Fruit fly (Drosophila melanogaster) whole organism, embryonic: ENCODE results near the gene AP-1mu.

Experiments
- Asciz ChIP-seq: fragments of 200-800 bp; sonication (Bioruptor generic); optimal IDR thresholded peaks from 2 replicates; lab custom pipeline; 2017; ENCODE audit warnings: missing biosample characterization, mild to moderate bottlenecking, missing genetic modification characterization, missing genetic modification reagents
- Atf3 ChIP-seq: fragments of 200-800 bp; sonication (Bioruptor generic); optimal IDR thresholded peaks from 3 replicates; lab custom pipeline; 2016; ENCODE audit warnings: missing biosample characterization, missing genetic modification characterization
- CG10209 ChIP-seq: fragments of 200-800 bp; sonication (Bioruptor generic); optimal IDR thresholded peaks from 3 replicates; lab custom pipeline; 2017; ENCODE audit warnings: missing biosample characterization, mild to moderate bottlenecking, missing genetic modification characterization, missing genetic modification reagents
- CG10431 ChIP-seq: fragments of 200-800 bp; sonication (Bioruptor generic); optimal IDR thresholded peaks from 3 replicates; lab custom pipeline; 2018; ENCODE audit warnings: missing biosample characterization, mild to moderate bottlenecking, missing genetic modification characterization
- CG10654 ChIP-seq: fragments of 200-800 bp; sonication (Bioruptor generic); optimal IDR thresholded peaks from 2 replicates; lab custom pipeline; 2016; ENCODE audit warnings: missing biosample characterization, missing genetic modification characterization
- CG11093 ChIP-seq: fragments of 200-800 bp; sonication (Bioruptor generic); IDR thresholded peaks from 3 replicates; pipeline ENCODE4 v1.3.6; 2022; ENCODE audit warnings: missing biosample characterization, missing genetic modification characterization
- CG1529 ChIP-seq: fragments of 200-800 bp; sonication (Bioruptor generic); optimal IDR thresholded peaks from 3 replicates; lab custom pipeline; 2018; ENCODE audit warnings: missing biosample characterization, missing genetic modification characterization
- CG15601 ChIP-seq: fragments of 200-800 bp; sonication (Bioruptor generic); optimal IDR thresholded peaks from 3 replicates; lab custom pipeline; 2019; ENCODE audit warnings: missing biosample characterization, mild to moderate bottlenecking, missing genetic modification characterization, moderate library complexity
- CG1602 ChIP-seq: fragments of 200-800 bp; sonication (Bioruptor generic); optimal IDR thresholded peaks from 3 replicates; lab custom pipeline; 2016; ENCODE audit warnings: missing biosample characterization, missing genetic modification characterization
- CG17328 ChIP-seq: fragments of 200-800 bp; sonication (Bioruptor generic); IDR thresholded peaks from 2 replicates; pipeline ENCODE4 v1.3.6; 2022; ENCODE audit warnings: missing biosample characterization, missing genetic modification characterization
- CG2129 ChIP-seq: fragments of 200-800 bp; sonication (Bioruptor generic); IDR thresholded peaks from 2 replicates; pipeline ENCODE4 v1.3.6; 2022; ENCODE audit warnings: missing biosample characterization, missing genetic modification characterization; ENCODE audit not compliant: partially characterized antibody
- CG31388 ChIP-seq: fragments of 200-800 bp; sonication (Bioruptor generic); optimal IDR thresholded peaks from 2 replicates; lab custom pipeline; 2016; ENCODE audit warnings: missing biosample characterization, missing genetic modification characterization
- CG31441 ChIP-seq: fragments of 200-800 bp; sonication (Bioruptor generic); IDR thresholded peaks from 2 replicates; pipeline ENCODE4 v1.3.6; 2022; ENCODE audit warnings: missing biosample characterization, missing genetic modification characterization
- CG32767 ChIP-seq: fragments of 200-800 bp; sonication (Bioruptor generic); IDR thresholded peaks from 2 replicates; pipeline ENCODE4 v1.3.6; 2022; ENCODE audit warnings: missing biosample characterization, missing genetic modification characterization
- CG32772 ChIP-seq: fragments of 200-800 bp; sonication (Bioruptor generic); IDR thresholded peaks from 2 replicates; pipeline ENCODE4 v1.3.6; 2022; ENCODE audit warnings: missing biosample characterization, missing genetic modification characterization
- CG33213 ChIP-seq: fragments of 200-800 bp; sonication (Bioruptor generic); optimal IDR thresholded peaks from 3 replicates; lab custom pipeline; 2016; ENCODE audit warnings: missing biosample characterization, missing genetic modification characterization
- CG4617 ChIP-seq: fragments of 200-800 bp; sonication (Bioruptor generic); optimal IDR thresholded peaks from 3 replicates; lab custom pipeline; 2016; ENCODE audit warnings: missing biosample characterization, missing genetic modification characterization, borderline replicate concordance
- CG6689 ChIP-seq: fragments of 200-800 bp; sonication (Bioruptor generic); IDR thresholded peaks from 2 replicates; pipeline ENCODE4 v1.3.6; 2022; ENCODE audit warnings: missing biosample characterization, missing genetic modification characterization
- CG8281 ChIP-seq: fragments of 200-800 bp; sonication (Bioruptor generic); optimal IDR thresholded peaks from 2 replicates; lab custom pipeline; 2018; ENCODE audit warnings: missing biosample characterization, mild to moderate bottlenecking, missing genetic modification characterization, moderate library complexity
- CG8359 ChIP-seq: fragments of 200-800 bp; sonication (Bioruptor generic); optimal IDR thresholded peaks from 2 replicates; lab custom pipeline; 2017; ENCODE audit warnings: missing biosample characterization, mild to moderate bottlenecking, missing genetic modification characterization, borderline replicate concordance
- CG8388 ChIP-seq: fragments of 200-800 bp; sonication (Bioruptor generic); optimal IDR thresholded peaks from 2 replicates; lab custom pipeline; 2019; ENCODE audit warnings: missing biosample characterization, mild to moderate bottlenecking, missing genetic modification characterization, moderate library complexity
- CG9797 ChIP-seq: fragments of 200-800 bp; sonication (Bioruptor generic); optimal IDR thresholded peaks from 3 replicates; lab custom pipeline; 2018; ENCODE audit warnings: missing biosample characterization, mild to moderate bottlenecking, missing genetic modification characterization
- Dbx ChIP-seq: fragments of 200-800 bp; sonication (Bioruptor generic); IDR thresholded peaks from 3 replicates; pipeline ENCODE4 v1.3.6; 2022; ENCODE audit warnings: missing biosample characterization, missing genetic modification characterization
- Dip3 ChIP-seq: fragments of 200-800 bp; sonication (Bioruptor generic); optimal IDR thresholded peaks from 3 replicates; lab custom pipeline; 2016; ENCODE audit warnings: missing biosample characterization, missing genetic modification characterization
- Dp ChIP-seq: fragments of 200-800 bp; sonication (Bioruptor generic); optimal IDR thresholded peaks from 2 replicates; lab custom pipeline; 2018; ENCODE audit warnings: missing biosample characterization, mild to moderate bottlenecking, missing genetic modification characterization, moderate library complexity
- ERR ChIP-seq: fragments of 200-800 bp; sonication (Bioruptor generic); optimal IDR thresholded peaks from 2 replicates; lab custom pipeline; 2016; ENCODE audit warnings: missing biosample characterization, missing genetic modification characterization
- Fer1 ChIP-seq: fragments of 200-800 bp; sonication (Bioruptor generic); optimal IDR thresholded peaks from 2 replicates; lab custom pipeline; 2017; ENCODE audit warnings: missing biosample characterization, mild to moderate bottlenecking, missing genetic modification characterization
- HmgD ChIP-seq: fragments of 200-800 bp; sonication (Bioruptor generic); optimal IDR thresholded peaks from 3 replicates; lab custom pipeline; 2016; ENCODE audit warnings: missing biosample characterization, missing genetic modification characterization
- Hr51 ChIP-seq, 2 experiments: fragments of 200-800 bp; sonication (Bioruptor generic); optimal IDR thresholded peaks; 2 replicates in 1 of 2; 3 replicates in 1 of 2; lab custom pipeline; 2016 to 2018; ENCODE audit warnings: missing biosample characterization in 2 of 2, missing genetic modification characterization in 2 of 2, mild to moderate bottlenecking in 1 of 2, moderate library complexity in 1 of 2
- Jarid2 ChIP-seq: fragments of 200-800 bp; sonication (Bioruptor generic); optimal IDR thresholded peaks from 3 replicates; lab custom pipeline; 2017; ENCODE audit warnings: mild to moderate bottlenecking, missing biosample characterization, missing genetic modification reagents, missing genetic modification characterization
- Lpt ChIP-seq: fragments of >200 bp; optimal IDR thresholded peaks from 2 replicates; lab custom pipeline; 2018; ENCODE audit warnings: missing biosample characterization, missing genetic modification characterization
- Max ChIP-seq: fragments of 200-800 bp; sonication (Bioruptor generic); optimal IDR thresholded peaks from 2 replicates; lab custom pipeline; 2016; ENCODE audit warnings: missing biosample characterization, mild to moderate bottlenecking, missing genetic modification characterization
- Meics ChIP-seq: fragments of 200-800 bp; sonication (Bioruptor generic); optimal IDR thresholded peaks from 2 replicates; lab custom pipeline; 2017; ENCODE audit warnings: missing biosample characterization, mild to moderate bottlenecking, missing genetic modification characterization
- Optix ChIP-seq: fragments of 200-800 bp; sonication (Bioruptor generic); IDR thresholded peaks from 3 replicates; pipeline ENCODE4 v1.3.6; 2022; ENCODE audit warnings: missing biosample characterization, missing genetic modification characterization
- PHDP ChIP-seq: fragments of 200-800 bp; sonication (Bioruptor generic); optimal IDR thresholded peaks from 3 replicates; lab custom pipeline; 2018; ENCODE audit warnings: missing biosample characterization, mild to moderate bottlenecking, missing genetic modification characterization, moderate library complexity
- Sin3A ChIP-seq: fragments of >200 bp; optimal IDR thresholded peaks from 2 replicates; lab custom pipeline; 2018
- Taf1 ChIP-seq: fragments of 200-800 bp; sonication (Bioruptor generic); IDR thresholded peaks from 2 replicates; pipeline ENCODE4 v1.3.6; 2022; ENCODE audit warnings: missing biosample characterization, missing genetic modification characterization
- bcd ChIP-seq: fragments of 200-800 bp; sonication (Bioruptor generic); optimal IDR thresholded peaks from 2 replicates; lab custom pipeline; 2017; ENCODE audit warnings: missing biosample characterization, mild to moderate bottlenecking, missing genetic modification characterization
- bsh ChIP-seq, 2 experiments: fragments of 200-800 bp; sonication (Bioruptor generic); optimal IDR thresholded peaks; 2 replicates each; lab custom pipeline; 2017 to 2018; ENCODE audit warnings: mild to moderate bottlenecking in 2 of 2, missing biosample characterization in 2 of 2, missing genetic modification characterization in 2 of 2, moderate library complexity in 1 of 2
- chif ChIP-seq, 2 experiments: fragments of 200-800 bp; sonication (Bioruptor generic); optimal IDR thresholded peaks; 3 replicates each; lab custom pipeline; 2016; ENCODE audit warnings: missing biosample characterization in 2 of 2, missing genetic modification characterization in 2 of 2
- dysf ChIP-seq: fragments of 200-800 bp; sonication (Bioruptor generic); IDR thresholded peaks from 3 replicates; pipeline ENCODE4 v1.3.6; 2022; ENCODE audit warnings: missing biosample characterization, missing genetic modification characterization
- h ChIP-seq: fragments of >200 bp; optimal IDR thresholded peaks from 2 replicates; lab custom pipeline; 2017
- nom ChIP-seq: fragments of 200-800 bp; sonication (Bioruptor generic); optimal IDR thresholded peaks from 2 replicates; lab custom pipeline; 2017; ENCODE audit warnings: missing biosample characterization, missing genetic modification characterization, mild to moderate bottlenecking, moderate library complexity, missing genetic modification reagents
- pb ChIP-seq: fragments of 200-800 bp; sonication (Bioruptor generic); optimal IDR thresholded peaks from 3 replicates; lab custom pipeline; 2016; ENCODE audit warnings: missing biosample characterization, missing genetic modification characterization
- rib ChIP-seq: fragments of 200-800 bp; sonication (Bioruptor generic); IDR thresholded peaks from 2 replicates; pipeline ENCODE4 v1.3.6; 2022; ENCODE audit warnings: missing biosample characterization, missing genetic modification characterization
- shn ChIP-seq: fragments of 200-800 bp; sonication (Bioruptor generic); optimal IDR thresholded peaks from 3 replicates; lab custom pipeline; 2016; ENCODE audit warnings: missing biosample characterization, missing genetic modification characterization
- so ChIP-seq: fragments of 200-800 bp; sonication (Bioruptor generic); IDR thresholded peaks from 3 replicates; pipeline ENCODE4 v1.3.6; 2022; ENCODE audit warnings: missing biosample characterization, missing genetic modification characterization
- sqz ChIP-seq: fragments of 200-800 bp; sonication (Bioruptor generic); optimal IDR thresholded peaks from 3 replicates; lab custom pipeline; 2018; ENCODE audit warnings: missing biosample characterization, mild to moderate bottlenecking, missing genetic modification characterization
- ssp ChIP-seq: fragments of 200-800 bp; sonication (Bioruptor generic); IDR thresholded peaks from 2 replicates; pipeline ENCODE4 v1.3.6; 2022; ENCODE audit warnings: missing biosample characterization, missing genetic modification characterization
- tgo ChIP-seq: fragments of 200-800 bp; sonication (Bioruptor generic); IDR thresholded peaks from 3 replicates; pipeline ENCODE4 v1.3.6; 2022; ENCODE audit warnings: missing biosample characterization, missing genetic modification characterization

Gene AP-1mu

dm6 chr3R:9573812-9574587 is 14.7 kb upstream of the AP-1mu start, which contains the start of gene CG9399 (continued):
- peak; percentile 88 for TF ChIP-seq rib (GFP tag; lab: Robert Waterston, UW)
- TF ChIP-seq Fer1 (GFP tag; lab: Kevin White, UChicago) = peak; percentile 94
- peak; percentile 96 for TF ChIP-seq Dbx
- TF ChIP-seq CG32772 (GFP tag; lab: Robert Waterston, UW) = peak; percentile 98
- TF ChIP-seq CG6689 (GFP tag; lab: Robert Waterston, UW) = peak; percentile 98
- peak; percentile 97 for TF ChIP-seq CG32767 (GFP tag; lab: Robert Waterston, UW)
- TF ChIP-seq pb (GFP tag; lab: Kevin White, UChicago) = peak; percentile 61
- TF ChIP-seq chif (GFP tag; optimal IDR thresholded peaks at IDR 0.05; lab: Kevin White, UChicago) = peak; percentile 94 to 96
- peak; percentile 84 for TF ChIP-seq CG8281
- peak; percentile 92 for TF ChIP-seq Atf3
- peak; percentile 98 for TF ChIP-seq dysf (GFP tag; lab: Robert Waterston, UW)
- TF ChIP-seq Hr51 (GFP tag; optimal IDR thresholded peaks at IDR 0.05; lab: Kevin White, UChicago) = peak; percentile 96 to 98
- TF ChIP-seq CG33213 (GFP tag; lab: Kevin White, UChicago) = peak; percentile 90
- peak; percentile 82 for TF ChIP-seq ERR (GFP tag; lab: Kevin White, UChicago)
- no peak for TF ChIP-seq Lpt (GFP tag; lab: Kevin White, UChicago)
- peak; percentile 88 for TF ChIP-seq CG10431 (GFP tag; lab: Kevin White, UChicago)
- TF ChIP-seq CG17328 = peak; percentile 98
- peak; percentile 98 for TF ChIP-seq so (GFP tag; lab: Robert Waterston, UW)
- peak; percentile 30 for TF ChIP-seq HmgD (GFP tag; lab: Kevin White, UChicago)
- no peak for TF ChIP-seq h
- peak; percentile 93 for TF ChIP-seq ssp
- TF ChIP-seq CG10654 (GFP tag; lab: Kevin White, UChicago) = peak; percentile 97
- TF ChIP-seq nom (GFP tag; lab: Kevin White, UChicago) = peak; percentile 85
- TF ChIP-seq sqz (GFP tag; lab: Kevin White, UChicago) = peak; percentile 93
- TF ChIP-seq Dp = peak; percentile 42
- peak; percentile 95 for TF ChIP-seq Meics
- peak; percentile 98 for TF ChIP-seq Optix (GFP tag; lab: Robert Waterston, UW)
- TF ChIP-seq bcd (GFP tag; lab: Kevin White, UChicago) = peak; percentile 97
- TF ChIP-seq CG10209 (GFP tag; lab: Kevin White, UChicago) = peak; percentile 98
- peak; percentile 97 for TF ChIP-seq CG4617 (GFP tag; lab: Kevin White, UChicago)
- peak; percentile 91 for TF ChIP-seq CG31388 (GFP tag; lab: Kevin White, UChicago)
- TF ChIP-seq Sin3A (lab: Kevin White, UChicago) = no peak
- TF ChIP-seq CG8359 (GFP tag; lab: Kevin White, UChicago) = peak; percentile 87
- peak; percentile 97 for TF ChIP-seq CG8388
- peak; percentile 47 for TF ChIP-seq CG9797 (GFP tag; lab: Kevin White, UChicago)
- peak; percentile 99 for TF ChIP-seq CG31441
- peak; percentile 89 for TF ChIP-seq Asciz (GFP tag; lab: Kevin White, UChicago)
- TF ChIP-seq CG1529 (GFP tag; lab: Kevin White, UChicago) = peak; percentile 96
- TF ChIP-seq Dip3 (GFP tag; lab: Kevin White, UChicago) = peak; percentile 93
- peak; percentile 96 for TF ChIP-seq CG11093 (GFP tag; lab: Robert Waterston, UW)
- peak; percentile 98 for TF ChIP-seq tgo (GFP tag; lab: Robert Waterston, UW)
- peak; percentile 97 for TF ChIP-seq Max (GFP tag; lab: Kevin White, UChicago)
- peak; percentile 86 to 98 for TF ChIP-seq bsh (GFP tag; optimal IDR thresholded peaks at IDR 0.05; lab: Kevin White, UChicago)
- peak; percentile 78 for TF ChIP-seq Jarid2 (GFP tag; lab: Kevin White, UChicago)
- peak; percentile 97 for TF ChIP-seq PHDP
- TF ChIP-seq shn (GFP tag; lab: Kevin White, UChicago) = peak; percentile 93
- peak; percentile 24; the same call in 1 of the 2 replicates for TF ChIP-seq CG2129
- TF ChIP-seq CG1602 (GFP tag; lab: Kevin White, UChicago) = peak; percentile 99
- peak; percentile 96 for TF ChIP-seq CG15601 (tag; lab: Kevin White, UChicago)
- peak; percentile 91 for TF ChIP-seq Taf1
